Worm (Caenorhabditis elegans) whole organism, mixed stage, embryonic: ENCODE results near the gene F14D7.9.
"Not testable (repeated sequence)": the region's sequence is repeated elsewhere in the genome, so short reads cannot be mapped to it uniquely, and the experiment has no call there.

ENCODE experiments used
- bed-3 ChIP-seq: fragments of 200-800 bp; sonication (Bioruptor generic); optimal IDR thresholded peaks from 3 replicates; lab custom pipeline; 2018; ENCODE audit warnings: mild to moderate bottlenecking, missing genetic modification characterization, moderate library complexity, missing compliant biosample characterization
- blmp-1 ChIP-seq: fragments of 150-350 bp; optimal IDR thresholded peaks from 2 replicates; lab custom pipeline; 2014; ENCODE audit warnings: missing biosample characterization, missing genetic modification characterization
- ceh-39 ChIP-seq: fragments of 150-350 bp; optimal IDR thresholded peaks from 2 replicates; lab custom pipeline; 2014; ENCODE audit warnings: missing biosample characterization, missing genetic modification characterization
- ceh-43 ChIP-seq: fragments of 200-800 bp; sonication (Bioruptor generic); optimal IDR thresholded peaks from 2 replicates; lab custom pipeline; 2018; ENCODE audit warnings: mild to moderate bottlenecking, missing genetic modification characterization, moderate library complexity, missing compliant biosample characterization
- ceh-83 ChIP-seq: fragments of 200-800 bp; sonication (Bioruptor generic); optimal IDR thresholded peaks from 2 replicates; lab custom pipeline; 2018; ENCODE audit warnings: mild to moderate bottlenecking, missing genetic modification characterization, missing compliant biosample characterization
- ces-1 ChIP-seq: fragments of 150-350 bp; optimal IDR thresholded peaks from 2 replicates; lab custom pipeline; 2014; ENCODE audit warnings: missing biosample characterization, missing genetic modification reagents, missing genetic modification characterization
- cnd-1 ChIP-seq: fragments of 200-800 bp; sonication (Bioruptor generic); optimal IDR thresholded peaks from 2 replicates; lab custom pipeline; 2018; ENCODE audit warnings: mild to moderate bottlenecking, missing genetic modification characterization, missing compliant biosample characterization
- elt-3 ChIP-seq: fragments of 150-350 bp; optimal IDR thresholded peaks from 2 replicates; lab custom pipeline; 2014; ENCODE audit warnings: missing biosample characterization, missing genetic modification characterization
- flh-1 ChIP-seq: fragments of 200-800 bp; sonication (Bioruptor generic); optimal IDR thresholded peaks from 2 replicates; lab custom pipeline; 2018; ENCODE audit warnings: mild to moderate bottlenecking, missing genetic modification characterization, moderate library complexity, missing compliant biosample characterization
- ham-2 ChIP-seq: fragments of 200-800 bp; sonication (Bioruptor generic); optimal IDR thresholded peaks from 2 replicates; lab custom pipeline; 2018; ENCODE audit warnings: mild to moderate bottlenecking, missing genetic modification characterization, missing compliant biosample characterization
- hlh-1 ChIP-seq: fragments of 150-350 bp; optimal IDR thresholded peaks from 2 replicates; lab custom pipeline; 2014; ENCODE audit warnings: missing biosample characterization, missing genetic modification reagents, missing genetic modification characterization
- lin-32 ChIP-seq: fragments of 200-800 bp; sonication (Bioruptor generic); optimal IDR thresholded peaks from 2 replicates; lab custom pipeline; 2018; ENCODE audit warnings: mild to moderate bottlenecking, missing genetic modification characterization, missing compliant biosample characterization
- lsy-2 ChIP-seq: fragments of 150-350 bp; optimal IDR thresholded peaks from 2 replicates; lab custom pipeline; 2014; ENCODE audit warnings: missing biosample characterization, missing genetic modification characterization
- mep-1 ChIP-seq: fragments of 150-350 bp; optimal IDR thresholded peaks from 2 replicates; lab custom pipeline; 2017; ENCODE audit warnings: missing biosample characterization, missing genetic modification reagents, missing genetic modification characterization, inconsistent platforms
- nhr-12 ChIP-seq: fragments of 150-350 bp; optimal IDR thresholded peaks from 2 replicates; lab custom pipeline; 2014; ENCODE audit warnings: missing biosample characterization, missing genetic modification characterization
- nhr-237 ChIP-seq: fragments of 150-350 bp; optimal IDR thresholded peaks from 2 replicates; lab custom pipeline; 2014; ENCODE audit warnings: missing biosample characterization, missing genetic modification characterization
- nhr-28 ChIP-seq: fragments of 150-350 bp; optimal IDR thresholded peaks from 2 replicates; lab custom pipeline; 2014; ENCODE audit warnings: missing biosample characterization, missing genetic modification characterization
- nhr-76 ChIP-seq: sonication (generic microtip); optimal IDR thresholded peaks from 2 replicates; lab custom pipeline; 2017; ENCODE audit warnings: missing biosample characterization, missing genetic modification characterization
- sem-2 ChIP-seq: fragments of 200-800 bp; sonication (Bioruptor generic); optimal IDR thresholded peaks from 2 replicates; lab custom pipeline; 2018; ENCODE audit warnings: mild to moderate bottlenecking, missing genetic modification characterization, missing compliant biosample characterization
- snpc-4 ChIP-seq: fragments of 150-350 bp; optimal IDR thresholded peaks from 2 replicates; lab custom pipeline; 2014; ENCODE audit warnings: missing biosample characterization, missing genetic modification characterization
- tbx-8 ChIP-seq: fragments of 200-800 bp; sonication (Bioruptor generic); optimal IDR thresholded peaks from 2 replicates; lab custom pipeline; 2018; ENCODE audit warnings: mild to moderate bottlenecking, missing genetic modification characterization, moderate library complexity, missing compliant biosample characterization
- zip-8 ChIP-seq: fragments of 150-350 bp; optimal IDR thresholded peaks from 2 replicates; lab custom pipeline; 2014; ENCODE audit warnings: missing biosample characterization, missing genetic modification characterization

F14D7.9 gene

ce11 chrV:14290636-14291035, 3.9 kb upstream of the F14D7.9 start, which contains the start of gene F14D7.18:
F14D7.18 (minus strand) TSS chrV:14290736.
- TF ChIP-seq ceh-39 (tag; lab: Kevin White, UChicago) (no peak), flh-1 (GFP tag; lab: Kevin White, UChicago) (no peak)
- TF ChIP-seq, all 35 proteins: peak for 0

ce11 chrV:14293667-14294194, 765 bp upstream of the F14D7.9 start, which contains the start of gene F14D7.2:
F14D7.2 (minus strand) TSS chrV:14293717.
- TF ChIP-seq ceh-83 (GFP tag; lab: Kevin White, UChicago) (no peak), snpc-4 (tag; lab: Kevin White, UChicago) (no peak), nhr-28 (tag; lab: Kevin White, UChicago) (no peak)

DNA sequence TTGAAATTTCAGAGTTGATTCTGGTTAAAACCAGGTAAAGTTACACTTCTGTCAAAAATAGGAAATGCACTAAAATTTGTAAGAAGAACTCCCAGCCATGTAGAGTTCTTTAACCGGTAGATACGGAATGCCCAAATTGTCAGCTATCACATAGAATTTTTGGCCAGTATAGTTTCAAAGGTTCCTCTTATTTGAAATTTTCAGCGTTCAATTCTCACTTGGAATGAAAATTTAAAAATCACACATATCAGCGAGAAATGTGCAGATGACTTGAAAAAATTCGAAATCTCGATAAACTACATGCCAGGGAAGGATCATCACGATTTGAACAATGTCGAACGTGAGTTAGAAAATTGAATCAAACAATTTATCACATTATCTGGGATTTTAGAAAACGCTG, 2.0 kb downstream of the F14D7.9 start, which contains the start of gene F14D7.3:
TSS of gene F14D7.3 (plus strand) at position 301 of the 400 bp plus-strand sequence.
- TF ChIP-seq tbx-8 (GFP tag; lab: Kevin White, UChicago) (no peak), zip-8 (tag; lab: Kevin White, UChicago) (no peak), nhr-237 (tag; lab: Kevin White, UChicago) (no peak), ces-1 (GFP tag; lab: Kevin White, UChicago) (no peak), ceh-39 (tag; lab: Kevin White, UChicago) (no peak)

DNA sequence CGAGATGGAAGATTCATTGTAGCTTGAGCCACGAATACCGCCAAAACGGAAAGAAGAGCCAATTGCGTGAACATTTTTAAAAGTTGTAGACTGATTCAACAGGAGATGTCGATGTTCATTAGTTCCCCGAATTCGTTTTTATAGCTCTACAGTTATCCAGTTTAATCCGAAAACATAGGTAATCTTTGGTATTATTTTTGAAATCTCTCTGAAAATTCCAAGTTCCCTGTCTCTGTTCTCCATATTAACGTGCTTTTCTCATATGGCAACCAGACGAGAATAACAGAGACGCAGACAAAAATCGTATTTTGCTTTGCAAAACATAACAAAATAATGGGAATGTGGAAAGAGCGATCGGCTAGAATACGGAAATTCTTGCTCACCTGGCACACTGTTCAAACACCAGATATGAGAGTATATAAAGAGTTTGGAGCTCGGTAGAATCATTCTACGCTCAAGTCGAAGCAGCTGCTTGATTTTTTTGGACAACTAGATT, 5.1 kb downstream of the F14D7.9 start, which contains the start of the genes spig-3 and F14D7.12:
TSS of gene spig-3 (minus strand) at position 101 of the 496 bp plus-strand sequence.
TSS of gene F14D7.12 (plus strand) at position 446 of the 496 bp plus-strand sequence.
- TF ChIP-seq sem-2 (GFP tag; lab: Kevin White, UChicago): no peak
- TF ChIP-seq hlh-1 (tag; lab: Kevin White, UChicago): no peak
- TF ChIP-seq bed-3 (GFP tag; lab: Kevin White, UChicago): no peak
- no peak for TF ChIP-seq mep-1 (tag; lab: Kevin White, UChicago)
- TF ChIP-seq lsy-2 (tag; lab: Kevin White, UChicago): no peak
- no peak for TF ChIP-seq snpc-4 (tag; lab: Kevin White, UChicago)

ce11 chrV:14301076-14301475, 6.6 kb downstream of the F14D7.9 start, which contains the start of gene F14D7.6:
F14D7.6 (plus strand) TSS chrV:14301413.
- no peak for TF ChIP-seq ceh-83 (GFP tag; lab: Kevin White, UChicago)
- no peak for TF ChIP-seq flh-1 (GFP tag; lab: Kevin White, UChicago)
- TF ChIP-seq nhr-12 (tag; lab: Kevin White, UChicago): no peak
- no peak for TF ChIP-seq bed-3 (GFP tag; lab: Kevin White, UChicago)
- TF ChIP-seq cnd-1 (tag; lab: Kevin White, UChicago): no peak

DNA sequence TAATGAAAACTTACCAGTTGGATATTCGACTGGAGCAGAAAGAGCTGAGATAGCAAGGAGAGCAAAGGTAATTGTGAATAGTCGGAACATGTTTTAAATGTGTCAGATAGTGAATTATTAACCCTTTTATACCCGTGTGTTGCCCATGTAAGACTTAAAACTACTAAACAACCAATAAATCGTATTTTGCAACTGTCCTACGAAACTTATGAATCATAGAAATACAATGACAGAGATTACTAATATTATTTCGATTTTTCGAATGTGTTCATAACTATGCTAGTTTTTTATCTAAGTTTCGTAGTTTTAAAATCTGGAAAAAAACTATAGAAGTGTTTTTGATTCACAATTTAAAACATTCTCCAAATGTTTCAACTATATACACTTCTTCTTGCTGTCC, 12.3 kb downstream of the F14D7.9 start, which contains the start of gene spig-4:
TSS of gene spig-4 (minus strand) at position 101 of the 400 bp plus-strand sequence.
- TF ChIP-seq elt-3; lin-32 (GFP tag; lab: Kevin White, UChicago); ham-2: not testable (repeated sequence)
- TF ChIP-seq, all 35 proteins: peak for 0; not testable (repeated sequence) for 35

DNA sequence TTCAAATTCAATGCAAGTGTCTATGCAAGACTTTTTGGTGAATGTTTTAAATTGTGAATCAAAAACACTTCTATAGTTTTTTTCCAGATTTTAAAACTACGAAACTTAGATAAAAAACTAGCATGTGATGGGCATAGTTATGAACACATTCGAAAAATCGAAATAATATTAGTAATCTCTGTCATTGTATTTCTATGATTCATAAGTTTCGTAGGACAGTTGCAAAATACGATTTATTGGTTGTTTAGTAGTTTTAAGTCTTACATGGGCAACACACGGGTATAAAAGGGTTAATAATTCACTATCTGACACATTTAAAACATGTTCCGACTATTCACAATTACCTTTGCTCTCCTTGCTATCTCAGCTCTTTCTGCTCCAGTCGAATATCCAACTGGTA, 13.7 kb downstream of the F14D7.9 start, which contains the start of gene spig-5:
TSS of gene spig-5 (plus strand) at position 301 of the 400 bp plus-strand sequence.
- TF ChIP-seq ham-2; nhr-76; sem-2 (GFP tag; lab: Kevin White, UChicago): not testable (repeated sequence)

- TF ChIP-seq ceh-43 (GFP tag; lab: Kevin White, UChicago); blmp-1 (tag; lab: Kevin White, UChicago); nhr-28 (tag; lab: Kevin White, UChicago): not testable (repeated sequence)
Measured at ce11 chrV:14309632-14310031, 15.1 kb downstream of the F14D7.9 start, which contains the start of gene F14D7.14. F14D7.14 (plus strand) TSS chrV:14309932.
